Fruit fly (Drosophila melanogaster) whole organism, embryonic: Measurements from ENCODE around the gene CG8135.

Experiments used
- CG10321 ChIP-seq: fragments of 200-800 bp; sonication (Bioruptor generic); IDR thresholded peaks from 2 replicates; pipeline ENCODE4 v1.3.6; 2022; ENCODE audit warnings: missing biosample characterization, missing genetic modification characterization
- CG10979 ChIP-seq: fragments of 200-800 bp; sonication (Bioruptor generic); optimal IDR thresholded peaks from 2 replicates; lab custom pipeline; 2018; ENCODE audit warnings: missing biosample characterization, mild to moderate bottlenecking, missing genetic modification characterization, moderate library complexity
- CG11560 ChIP-seq: fragments of 200-800 bp; sonication (Bioruptor generic); IDR thresholded peaks from 3 replicates; pipeline ENCODE4 v1.3.6; 2022; ENCODE audit warnings: missing biosample characterization, missing genetic modification characterization
- CG12104 ChIP-seq: fragments of 200-800 bp; sonication (Bioruptor generic); optimal IDR thresholded peaks from 3 replicates; lab custom pipeline; 2016; ENCODE audit warnings: missing biosample characterization, missing genetic modification characterization
- CG12155 ChIP-seq: fragments of 200-800 bp; sonication (Bioruptor generic); optimal IDR thresholded peaks from 3 replicates; lab custom pipeline; 2016; ENCODE audit warnings: missing biosample characterization, missing genetic modification characterization
- CG14667 ChIP-seq: fragments of 200-800 bp; sonication (Bioruptor generic); IDR thresholded peaks from 2 replicates; pipeline ENCODE4 v1.3.6; 2022; ENCODE audit warnings: missing biosample characterization, missing genetic modification characterization
- CG15601 ChIP-seq: fragments of 200-800 bp; sonication (Bioruptor generic); optimal IDR thresholded peaks from 3 replicates; lab custom pipeline; 2019; ENCODE audit warnings: missing biosample characterization, mild to moderate bottlenecking, missing genetic modification characterization, moderate library complexity
- CG18599 ChIP-seq: fragments of 200-800 bp; sonication (Bioruptor generic); optimal IDR thresholded peaks from 3 replicates; lab custom pipeline; 2017; ENCODE audit warnings: missing biosample characterization, missing genetic modification characterization, mild to moderate bottlenecking, moderate library complexity, missing genetic modification reagents
- CG3065 ChIP-seq: fragments of 200-800 bp; sonication (Bioruptor generic); optimal IDR thresholded peaks from 2 replicates; lab custom pipeline; 2016; ENCODE audit warnings: missing biosample characterization, missing genetic modification characterization
- CG31388 ChIP-seq: fragments of 200-800 bp; sonication (Bioruptor generic); optimal IDR thresholded peaks from 2 replicates; lab custom pipeline; 2016; ENCODE audit warnings: missing biosample characterization, missing genetic modification characterization
- CG3163 ChIP-seq: fragments of 200-800 bp; sonication (Bioruptor generic); optimal IDR thresholded peaks from 3 replicates; lab custom pipeline; 2016; ENCODE audit warnings: missing biosample characterization, missing genetic modification characterization
- CG3726 ChIP-seq: fragments of 200-800 bp; sonication (Bioruptor generic); IDR thresholded peaks from 3 replicates; pipeline ENCODE4, ENCODE4 v1.3.6; 2022; ENCODE audit warnings: missing biosample characterization, missing genetic modification characterization
- CG43689 ChIP-seq: fragments of 200-800 bp; sonication (Bioruptor generic); IDR thresholded peaks from 2 replicates; pipeline ENCODE4 v1.3.6; 2022; ENCODE audit warnings: missing biosample characterization, missing genetic modification characterization
- CG4707 ChIP-seq: fragments of 200-800 bp; sonication (Bioruptor generic); optimal IDR thresholded peaks from 2 replicates; lab custom pipeline; 2018; ENCODE audit warnings: missing biosample characterization, mild to moderate bottlenecking, missing genetic modification characterization, moderate library complexity
- CG5180 ChIP-seq: fragments of 200-800 bp; sonication (Bioruptor generic); optimal IDR thresholded peaks from 3 replicates; lab custom pipeline; 2017; ENCODE audit warnings: missing biosample characterization, missing genetic modification characterization, mild to moderate bottlenecking, moderate library complexity, missing genetic modification reagents
- CG6254 ChIP-seq: fragments of 200-800 bp; sonication (Bioruptor generic); optimal IDR thresholded peaks from 3 replicates; lab custom pipeline; 2017; ENCODE audit warnings: mild to moderate bottlenecking, missing biosample characterization, missing genetic modification reagents, missing genetic modification characterization
- CG7786 ChIP-seq: fragments of 200-800 bp; sonication (Bioruptor generic); optimal IDR thresholded peaks from 2 replicates; lab custom pipeline; 2016; ENCODE audit warnings: missing biosample characterization, missing genetic modification characterization
- CG7928 ChIP-seq: fragments of 200-800 bp; sonication (Bioruptor generic); optimal IDR thresholded peaks from 2 replicates; lab custom pipeline; 2017; ENCODE audit warnings: missing biosample characterization, mild to moderate bottlenecking, missing genetic modification characterization
- D19A ChIP-seq: fragments of 200-800 bp; optimal IDR thresholded peaks from 3 replicates; lab custom pipeline; 2019; ENCODE audit warnings: missing biosample characterization, mild to moderate bottlenecking, missing genetic modification characterization, moderate library complexity
- Dad ChIP-seq: fragments of 200-800 bp; sonication (Bioruptor generic); optimal IDR thresholded peaks from 3 replicates; lab custom pipeline; 2016; ENCODE audit warnings: missing biosample characterization, missing genetic modification characterization
- Dref ChIP-seq: fragments of 200-800 bp; sonication (Bioruptor generic); IDR thresholded peaks from 2 replicates; pipeline ENCODE4 v1.3.6; 2022; ENCODE audit warnings: missing biosample characterization, missing genetic modification characterization
- Drgx ChIP-seq: fragments of 200-800 bp; sonication (Bioruptor generic); IDR thresholded peaks from 2 replicates; pipeline ENCODE4 v1.3.6; 2022; ENCODE audit warnings: missing biosample characterization, missing genetic modification characterization
- HLH3B ChIP-seq: fragments of 200-800 bp; sonication (Bioruptor generic); IDR thresholded peaks from 2 replicates; pipeline ENCODE4 v1.3.6; 2022; ENCODE audit warnings: missing biosample characterization, missing genetic modification characterization
- Hr3 ChIP-seq: fragments of 200-800 bp; sonication (Bioruptor generic); optimal IDR thresholded peaks from 3 replicates; lab custom pipeline; 2016; ENCODE audit warnings: missing biosample characterization, missing genetic modification characterization
- Hr51 ChIP-seq, 2 experiments: fragments of 200-800 bp; sonication (Bioruptor generic); optimal IDR thresholded peaks; 2 replicates in 1 of 2; 3 replicates in 1 of 2; lab custom pipeline; 2016 to 2018; ENCODE audit warnings: missing biosample characterization in 2 of 2, missing genetic modification characterization in 2 of 2, mild to moderate bottlenecking in 1 of 2, moderate library complexity in 1 of 2
- Hr78 ChIP-seq, 2 experiments: fragments of 200-800 bp in 1 of 2; fragments of >200 bp in 1 of 2; sonication (Bioruptor generic) in 1 of 2; optimal IDR thresholded peaks; 2 replicates each; lab custom pipeline; 2017 to 2019; ENCODE audit warnings: missing biosample characterization in 2 of 2, missing genetic modification characterization in 2 of 2, mild to moderate bottlenecking in 1 of 2, moderate library complexity in 1 of 2
- Hsf ChIP-seq: fragments of 200-800 bp; sonication (Bioruptor generic); optimal IDR thresholded peaks from 3 replicates; lab custom pipeline; 2016; ENCODE audit warnings: missing biosample characterization, missing genetic modification characterization
- Lhr ChIP-seq: fragments of 200-800 bp; sonication (Bioruptor generic); optimal IDR thresholded peaks from 3 replicates; lab custom pipeline; 2017; ENCODE audit warnings: mild to moderate bottlenecking, missing biosample characterization, missing genetic modification reagents, missing genetic modification characterization
- Med ChIP-seq: fragments of 200-800 bp; sonication (Bioruptor generic); peaks from one replicate; lab custom pipeline; 2016; ENCODE audit warnings: missing biosample characterization, missing genetic modification characterization, mild to moderate bottlenecking, inconsistent platforms, moderate library complexity
- Myb ChIP-seq: fragments of 200-800 bp; sonication (Bioruptor generic); optimal IDR thresholded peaks from 2 replicates; lab custom pipeline; 2016; ENCODE audit warnings: missing biosample characterization, missing genetic modification characterization
- NC2α ChIP-seq: fragments of 200-800 bp; sonication (Bioruptor generic); optimal IDR thresholded peaks from 2 replicates; lab custom pipeline; 2016; ENCODE audit warnings: missing biosample characterization, missing genetic modification characterization
- NC2β ChIP-seq: fragments of 200-800 bp; sonication (Bioruptor generic); optimal IDR thresholded peaks from 2 replicates; lab custom pipeline; 2016; ENCODE audit warnings: missing biosample characterization, missing genetic modification characterization
- Nf-YC ChIP-seq: fragments of 200-800 bp; optimal IDR thresholded peaks from 3 replicates; lab custom pipeline; 2019; ENCODE audit warnings: missing biosample characterization, mild to moderate bottlenecking, missing genetic modification characterization, moderate library complexity
- Sox102F ChIP-seq: fragments of 200-800 bp; sonication (Bioruptor generic); optimal IDR thresholded peaks from 2 replicates; lab custom pipeline; 2018; ENCODE audit warnings: missing biosample characterization, mild to moderate bottlenecking, missing genetic modification characterization, moderate library complexity
- Ssrp ChIP-seq: fragments of 200-800 bp; sonication (Bioruptor generic); optimal IDR thresholded peaks from 2 replicates; lab custom pipeline; 2018; ENCODE audit warnings: missing biosample characterization, mild to moderate bottlenecking, missing genetic modification characterization, moderate library complexity
- Usf ChIP-seq: fragments of 200-800 bp; sonication (Bioruptor generic); optimal IDR thresholded peaks from 2 replicates; lab custom pipeline; 2017; ENCODE audit warnings: missing genotype, missing biosample characterization, missing genetic modification characterization
- bbx ChIP-seq: fragments of 200-800 bp; sonication (Bioruptor generic); IDR thresholded peaks from 2 replicates; pipeline ENCODE4 v1.3.6; 2022; ENCODE audit warnings: missing biosample characterization, missing genetic modification characterization; ENCODE audit not compliant: partially characterized antibody
- en ChIP-seq: fragments of 200-800 bp; sonication (Bioruptor generic); optimal IDR thresholded peaks from 2 replicates; lab custom pipeline; 2016; ENCODE audit warnings: missing biosample characterization, missing genetic modification characterization
- fru ChIP-seq: fragments of >200 bp; optimal IDR thresholded peaks from 2 replicates; lab custom pipeline; 2017
- gsb ChIP-seq: fragments of 200-800 bp; sonication (Bioruptor generic); IDR thresholded peaks from 2 replicates; pipeline ENCODE4 v1.3.6; 2022; ENCODE audit warnings: missing biosample characterization, missing genetic modification characterization
- gsb-n ChIP-seq: fragments of 200-800 bp; sonication (Bioruptor generic); optimal IDR thresholded peaks from 3 replicates; lab custom pipeline; 2018; ENCODE audit warnings: missing biosample characterization, mild to moderate bottlenecking, missing genetic modification characterization
- mam ChIP-seq: fragments of 200-800 bp; sonication (Bioruptor generic); optimal IDR thresholded peaks from 3 replicates; lab custom pipeline; 2016; ENCODE audit warnings: missing biosample characterization, missing genetic modification characterization
- nmo ChIP-seq: fragments of 200-800 bp; sonication (Bioruptor generic); optimal IDR thresholded peaks from 2 replicates; lab custom pipeline; 2018; ENCODE audit warnings: missing biosample characterization, mild to moderate bottlenecking, missing genetic modification characterization, moderate library complexity
- pb ChIP-seq: fragments of 200-800 bp; sonication (Bioruptor generic); optimal IDR thresholded peaks from 3 replicates; lab custom pipeline; 2016; ENCODE audit warnings: missing biosample characterization, missing genetic modification characterization
- salm ChIP-seq: fragments of 200-800 bp; sonication (Bioruptor generic); optimal IDR thresholded peaks from 2 replicates; lab custom pipeline; 2018; ENCODE audit warnings: missing biosample characterization, mild to moderate bottlenecking, missing genetic modification characterization
- slbo ChIP-seq: fragments of 200-800 bp; sonication (Bioruptor generic); IDR thresholded peaks from 2 replicates; pipeline ENCODE4 v1.3.6; 2022; ENCODE audit warnings: missing biosample characterization, missing genetic modification characterization
- tio ChIP-seq: fragments of 200-800 bp; sonication (Bioruptor generic); optimal IDR thresholded peaks from 2 replicates; lab custom pipeline; 2017; ENCODE audit warnings: missing biosample characterization, missing genetic modification characterization, inconsistent platforms
- twi ChIP-seq: fragments of 200-800 bp; optimal IDR thresholded peaks from 2 replicates; lab custom pipeline; 2019; ENCODE audit warnings: missing biosample characterization, mild to moderate bottlenecking, missing genetic modification characterization, moderate library complexity
- z ChIP-seq: fragments of 200-800 bp; sonication (Bioruptor generic); IDR thresholded peaks from 3 replicates; pipeline ENCODE4 v1.3.6; 2022; ENCODE audit warnings: missing biosample characterization, missing genetic modification characterization

Gene CG8135

dm6 chr3R:9399951-9400392 is 4.2 kb upstream of the CG8135 start, which contains the start of gene CG34117 (continued):
- TF ChIP-seq CG10321 (GFP tag; lab: Robert Waterston, UW) = no peak
- TF ChIP-seq CG3163 (GFP tag; lab: Kevin White, UChicago) = no peak
- TF ChIP-seq mam (GFP tag; lab: Kevin White, UChicago) = peak; percentile 76
- peak; percentile 40; the same call in 1 of the 2 replicates for TF ChIP-seq CG43689 (GFP tag; lab: Robert Waterston, UW)
- peak; percentile 50 for TF ChIP-seq CG6254 (GFP tag; lab: Kevin White, UChicago)
- TF ChIP-seq Ssrp (tag; lab: Kevin White, UChicago) = peak; percentile 74

dm6 chr3R:9401127-9401603 is 3.0 kb upstream of the CG8135 start, which contains the start of the genes RpL34b and CG8132:
Gene RpL34b (minus strand): TSS chr3R:9401226.
Gene CG8132 (plus strand): TSS chr3R:9401495.
- TF ChIP-seq Nf-YC (tag; lab: Kevin White, UChicago) (peak; percentile 91), bbx (GFP tag; lab: Robert Waterston, UW) (peak; percentile 58; the same call in 1 of the 2 replicates), twi (peak; percentile 92), z (GFP tag; lab: Robert Waterston, UW) (peak; percentile 64; the same call in 1 of the 3 replicates), CG10979 (peak; percentile 89), NC2β (GFP tag; lab: Kevin White, UChicago) (peak; percentile 98), Sox102F (peak; percentile 94), gsb-n (peak; percentile 94), CG11560 (tag; lab: Robert Waterston, UW) (peak; percentile 86), pb (GFP tag; lab: Kevin White, UChicago) (peak; percentile 91), gsb (GFP tag; lab: Robert Waterston, UW) (peak; percentile 93), Dad (peak; percentile 95), Hsf (GFP tag; lab: Kevin White, UChicago) (peak; percentile 97), nmo (GFP tag; lab: Kevin White, UChicago) (peak; percentile 95), CG5180 (GFP tag; lab: Kevin White, UChicago) (peak; percentile 83), CG15601 (peak; percentile 92), CG7786 (GFP tag; lab: Kevin White, UChicago) (peak; percentile 95), Usf (peak; percentile 95), tio (GFP tag; lab: Kevin White, UChicago) (no peak), NC2α (GFP tag; lab: Kevin White, UChicago) (peak; percentile 83), CG12104 (GFP tag; lab: Kevin White, UChicago) (peak; percentile 94), CG14667 (peak; percentile 95), fru (lab: Kevin White, UChicago) (no peak), Hr78 (GFP tag; optimal IDR thresholded peaks at IDR 0.05; lab: Kevin White, UChicago) (no peak), Hr3 (GFP tag; lab: Kevin White, UChicago) (peak; percentile 96), CG18599 (GFP tag; lab: Kevin White, UChicago) (peak; percentile 97), salm (tag; lab: Kevin White, UChicago) (peak; percentile 91), CG12155 (GFP tag; lab: Kevin White, UChicago) (peak; percentile 95), HLH3B (GFP tag; lab: Robert Waterston, UW) (peak; percentile 93), en (GFP tag; lab: Kevin White, UChicago) (peak; percentile 86), slbo (peak; percentile 98), Drgx (GFP tag; lab: Robert Waterston, UW) (peak; percentile 90), CG3065 (GFP tag; lab: Kevin White, UChicago) (peak; percentile 88), D19A (tag; lab: Kevin White, UChicago) (peak; percentile 85), Lhr (GFP tag; lab: Kevin White, UChicago) (peak; percentile 97), Med (peak; percentile 99), Dref (GFP tag; lab: Robert Waterston, UW) (peak; percentile 56), Myb (GFP tag; lab: Kevin White, UChicago) (peak; percentile 89), CG3726 (GFP tag; lab: Robert Waterston, UW) (peak; percentile 89), CG31388 (GFP tag; lab: Kevin White, UChicago) (peak; percentile 87), CG7928 (GFP tag; lab: Kevin White, UChicago) (peak; percentile 77), Hr51 (GFP tag; optimal IDR thresholded peaks at IDR 0.05; lab: Kevin White, UChicago) (peak; percentile 94 to 97), CG4707 (GFP tag; lab: Kevin White, UChicago) (peak; percentile 85)
